Worm (Caenorhabditis elegans): ENCODE results near the gene R05H11.2.

ce11 chrIII:6797965-6798364 is at the start of gene R05H11.2:
- TF ChIP-seq aly-2 (tag; optimal IDR thresholded peaks at IDR 0.05) (no peak), ama-1 (optimal IDR thresholded peaks at IDR 0.05) (no peak), unc-39 (tag; optimal IDR thresholded peaks at IDR 0.05) (no peak), Y55F3AM.14 (GFP tag; optimal IDR thresholded peaks at IDR 0.05) (no peak), unc-62 (GFP tag; optimal IDR thresholded peaks at IDR 0.05) (no peak), nhr-237 (tag; optimal IDR thresholded peaks at IDR 0.05) (no peak), nhr-77 (tag; optimal IDR thresholded peaks at IDR 0.05) (no peak), lsy-2 (tag; optimal IDR thresholded peaks at IDR 0.05) (peak in 1 of 2 experiments; percentile 31), ceh-82 (tag; optimal IDR thresholded peaks at IDR 0.05) (no peak), F13H6.1 (tag; optimal IDR thresholded peaks at IDR 0.05) (no peak), fos-1 (tag; optimal IDR thresholded peaks at IDR 0.05) (peak; percentile 27)

Measured in whole organism, L2 larva.